Worm (Caenorhabditis elegans): Measurements from ENCODE around the gene rha-1.

ce11 chrII:8926451-8926850 lies 43.0 kb upstream of the rha-1 start, which contains the start of gene B0457.2:
- TF ChIP-seq ceh-30 (tag; optimal IDR thresholded peaks at IDR 0.05) (no peak), nfya-1 (tag; optimal IDR thresholded peaks at IDR 0.05) (no peak), pqm-1 (tag; optimal IDR thresholded peaks at IDR 0.05) (no peak)

Measured in whole organism, late embryonic.